Worm (Caenorhabditis elegans) whole organism, L4 larva: ENCODE data around the gene arl-8.

Experiments
- F26F4.8 ChIP-seq: fragments of 200-800 bp; sonication (Bioruptor generic); conservative IDR thresholded peaks from 2 replicates; pipeline ENCODE4 v1.3.6; 2022; ENCODE audit warnings: missing genetic modification characterization, missing compliant biosample characterization
- F49E8.2 ChIP-seq: sonication (generic microtip); optimal IDR thresholded peaks from 2 replicates; lab custom pipeline; 2016; ENCODE audit warnings: missing compliant biosample characterization, mild to moderate bottlenecking, missing genetic modification characterization, borderline replicate concordance
- T26A8.4 ChIP-seq: fragments of 200-800 bp; sonication (Bioruptor generic); IDR thresholded peaks from 2 replicates; pipeline ENCODE4 v1.3.6; 2022; ENCODE audit warnings: missing genetic modification characterization, missing compliant biosample characterization
- Y105C5A.15 ChIP-seq: fragments of 200-800 bp; sonication (Bioruptor generic); IDR thresholded peaks from 2 replicates; pipeline ENCODE4 v1.3.6; 2022; ENCODE audit warnings: missing genetic modification characterization, missing compliant biosample characterization
- Y48G9A.11 ChIP-seq: fragments of 200-800 bp; sonication (Bioruptor generic); IDR thresholded peaks from 2 replicates; pipeline ENCODE4 v1.3.6; 2022; ENCODE audit warnings: missing genetic modification reagents, missing genetic modification characterization, missing compliant biosample characterization
- Y75B8A.6 ChIP-seq: fragments of 200-800 bp; sonication (Bioruptor generic); IDR thresholded peaks from 2 replicates; pipeline ENCODE4 v1.3.6; 2022; ENCODE audit warnings: missing genetic modification reagents, missing genetic modification characterization, missing compliant biosample characterization
- ZK546.5 ChIP-seq, 2 experiments: sonication (generic microtip); optimal IDR thresholded peaks; 2 replicates each; lab custom pipeline; 2017; ENCODE audit warnings: missing biosample characterization in 2 of 2, missing genetic modification characterization in 2 of 2
- arid-1 ChIP-seq: fragments of 200-800 bp; sonication (Bioruptor generic); conservative IDR thresholded peaks from 2 replicates; pipeline ENCODE4 v1.3.6; 2022; ENCODE audit warnings: missing genetic modification reagents, missing genetic modification characterization, missing compliant biosample characterization
- attf-4 ChIP-seq: sonication (generic microtip); optimal IDR thresholded peaks from 3 replicates; lab custom pipeline; 2017; ENCODE audit warnings: missing biosample characterization, missing genetic modification characterization
- ces-1 ChIP-seq: fragments of 150-350 bp; sonication (generic microtip); optimal IDR thresholded peaks from 4 replicates; lab custom pipeline; 2014; ENCODE audit warnings: missing biosample characterization, missing genetic modification reagents, missing genetic modification characterization
- cey-2 ChIP-seq: sonication (generic microtip); optimal IDR thresholded peaks from 3 replicates; lab custom pipeline; 2017; ENCODE audit warnings: missing genetic modification characterization, mild to moderate bottlenecking, missing compliant biosample characterization, antibody characterized with exemption, borderline replicate concordance; ENCODE audit not compliant: insufficient read depth
- ctbp-1 ChIP-seq: fragments of 200-800 bp; sonication (Bioruptor generic); IDR thresholded peaks from 2 replicates; pipeline ENCODE4 v1.3.6; 2022; ENCODE audit warnings: missing genetic modification reagents, missing genetic modification characterization, missing compliant biosample characterization
- daf-19 ChIP-seq: fragments of 200-800 bp; sonication (Bioruptor generic); conservative IDR thresholded peaks from 2 replicates; pipeline ENCODE4 v1.3.6; 2022; ENCODE audit warnings: missing genetic modification characterization, missing compliant biosample characterization
- daf-8 ChIP-seq: fragments of 200-800 bp; sonication (Bioruptor generic); IDR thresholded peaks from 2 replicates; pipeline ENCODE4 v1.3.6; 2022; ENCODE audit warnings: missing genetic modification characterization, missing compliant biosample characterization
- dmd-6 ChIP-seq: fragments of 200-800 bp; sonication (Bioruptor generic); IDR thresholded peaks from 2 replicates; pipeline ENCODE4 v1.3.6; 2022; ENCODE audit warnings: missing genetic modification reagents, missing genetic modification characterization, missing compliant biosample characterization
- egl-27 ChIP-seq: sonication (generic microtip); optimal IDR thresholded peaks from 3 replicates; lab custom pipeline; 2017; ENCODE audit warnings: missing biosample characterization, missing genetic modification reagents, missing genetic modification characterization
- gei-8 ChIP-seq: fragments of 200-800 bp; sonication (Bioruptor generic); optimal IDR thresholded peaks from 2 replicates; lab custom pipeline; 2018; ENCODE audit warnings: mild to moderate bottlenecking, missing genetic modification characterization, missing compliant biosample characterization
- hif-1 ChIP-seq, 2 experiments: sonication (generic microtip); optimal IDR thresholded peaks; 2 replicates each; lab custom pipeline; 2016 to 2017; ENCODE audit warnings: missing compliant biosample characterization in 2 of 2, missing genetic modification characterization in 2 of 2, missing genetic modification reagents in 2 of 2, missing genotype in 2 of 2, mild to moderate bottlenecking in 1 of 2
- hlh-30 ChIP-seq: sonication (generic microtip); optimal IDR thresholded peaks from 2 replicates; lab custom pipeline; 2017; ENCODE audit warnings: antibody characterized with exemption, mild to moderate bottlenecking, missing genetic modification characterization, missing compliant biosample characterization; ENCODE audit not compliant: insufficient read depth
- jun-1 ChIP-seq: fragments of 150-350 bp; optimal IDR thresholded peaks from 2 replicates; lab custom pipeline; 2014; ENCODE audit warnings: missing biosample characterization, missing genetic modification reagents, missing genetic modification characterization
- lim-7 ChIP-seq: fragments of 200-800 bp; sonication (Bioruptor generic); IDR thresholded peaks from 2 replicates; pipeline ENCODE4 v1.3.6; 2022; ENCODE audit warnings: missing genetic modification characterization, missing compliant biosample characterization
- lin-1 ChIP-seq: fragments of 200-800 bp; sonication (Bioruptor generic); IDR thresholded peaks from 2 replicates; pipeline ENCODE4 v1.3.6; 2022; ENCODE audit warnings: missing genetic modification reagents, missing genetic modification characterization, missing compliant biosample characterization
- lin-15B ChIP-seq: fragments of 150-350 bp; sonication (generic microtip); optimal IDR thresholded peaks from 3 replicates; lab custom pipeline; 2014; ENCODE audit warnings: missing biosample characterization, missing genetic modification characterization
- lin-29 ChIP-seq: fragments of 200-800 bp; sonication (Bioruptor generic); IDR thresholded peaks from 2 replicates; pipeline ENCODE4 v1.3.6; 2022; ENCODE audit warnings: missing genetic modification reagents, missing genetic modification characterization, missing compliant biosample characterization
- lir-3 ChIP-seq: sonication (generic microtip); optimal IDR thresholded peaks from 2 replicates; lab custom pipeline; 2016; ENCODE audit warnings: mild to moderate bottlenecking, missing genetic modification characterization, missing compliant biosample characterization
- lsy-2 ChIP-seq, 2 experiments: fragments of 150-350 bp in 1 of 2; sonication (generic microtip) in 1 of 2; optimal IDR thresholded peaks; 2 replicates each; lab custom pipeline; 2014 to 2017; ENCODE audit warnings: missing biosample characterization in 2 of 2, missing genetic modification characterization in 2 of 2
- madf-5 ChIP-seq, 2 experiments: fragments of 200-800 bp; sonication (Bioruptor generic); IDR thresholded peaks; 2 replicates each; pipeline ENCODE4 v1.3.6; 2022; ENCODE audit warnings: missing compliant biosample characterization in 2 of 2, missing genetic modification characterization in 2 of 2
- madf-9 ChIP-seq: fragments of 200-800 bp; sonication (Bioruptor generic); conservative IDR thresholded peaks from 2 replicates; pipeline ENCODE4 v1.3.6; 2022; ENCODE audit warnings: missing genetic modification reagents, missing genetic modification characterization, missing compliant biosample characterization
- mep-1 ChIP-seq: fragments of 150-350 bp; sonication (generic microtip); optimal IDR thresholded peaks from 3 replicates; lab custom pipeline; 2014; ENCODE audit warnings: missing biosample characterization, missing genetic modification characterization
- mxl-3 ChIP-seq: fragments of 200-800 bp; sonication (Bioruptor generic); optimal IDR thresholded peaks from 2 replicates; lab custom pipeline; 2018; ENCODE audit warnings: mild to moderate bottlenecking, missing genetic modification characterization, missing compliant biosample characterization
- nhr-10 ChIP-seq: fragments of 150-350 bp; optimal IDR thresholded peaks from 2 replicates; lab custom pipeline; 2014; ENCODE audit warnings: missing biosample characterization, missing genetic modification characterization
- nhr-102 ChIP-seq: sonication (generic microtip); optimal IDR thresholded peaks from 2 replicates; lab custom pipeline; 2016; ENCODE audit warnings: mild to moderate bottlenecking, missing genetic modification characterization, moderate library complexity, missing compliant biosample characterization
- nhr-111 ChIP-seq: fragments of 200-800 bp; sonication (Bioruptor generic); optimal IDR thresholded peaks from 2 replicates; lab custom pipeline; 2018; ENCODE audit warnings: mild to moderate bottlenecking, missing genetic modification characterization, missing compliant biosample characterization
- nhr-25 ChIP-seq: sonication (generic microtip); optimal IDR thresholded peaks from 2 replicates; lab custom pipeline; 2017; ENCODE audit warnings: missing genetic modification characterization, mild to moderate bottlenecking, missing compliant biosample characterization, antibody characterized with exemption, moderate library complexity, borderline replicate concordance; ENCODE audit not compliant: insufficient read depth
- nhr-28 ChIP-seq: fragments of 150-350 bp; optimal IDR thresholded peaks from 2 replicates; lab custom pipeline; 2014; ENCODE audit warnings: missing biosample characterization, missing genetic modification characterization
- nhr-41 ChIP-seq: fragments of 200-800 bp; sonication (Bioruptor generic); IDR thresholded peaks from 2 replicates; pipeline ENCODE4 v1.3.6; 2022; ENCODE audit warnings: missing genetic modification reagents, missing genetic modification characterization, missing compliant biosample characterization
- nhr-77 ChIP-seq: fragments of 150-350 bp; optimal IDR thresholded peaks from 2 replicates; lab custom pipeline; 2014; ENCODE audit warnings: missing biosample characterization, missing genetic modification characterization
- php-3 ChIP-seq: fragments of 200-800 bp; sonication (Bioruptor generic); IDR thresholded peaks from 2 replicates; pipeline ENCODE4 v1.3.6; 2022; ENCODE audit warnings: missing genetic modification reagents, missing genetic modification characterization, missing compliant biosample characterization
- rbr-2 ChIP-seq: sonication (generic microtip); optimal IDR thresholded peaks from 2 replicates; lab custom pipeline; 2016; ENCODE audit warnings: missing genotype, missing genetic modification characterization, missing compliant biosample characterization
- saeg-2 ChIP-seq: fragments of 200-800 bp; sonication (Bioruptor generic); IDR thresholded peaks from 2 replicates; pipeline ENCODE4 v1.3.6; 2022; ENCODE audit warnings: missing genetic modification reagents, missing genetic modification characterization, missing compliant biosample characterization
- snpc-1.2 ChIP-seq: fragments of 200-800 bp; sonication (Bioruptor generic); IDR thresholded peaks from 2 replicates; pipeline ENCODE4 v1.3.6; 2022; ENCODE audit warnings: missing genetic modification reagents, missing genetic modification characterization, missing compliant biosample characterization
- snpc-4 ChIP-seq: fragments of 150-350 bp; optimal IDR thresholded peaks from 2 replicates; lab custom pipeline; 2014; ENCODE audit warnings: missing biosample characterization, missing genetic modification characterization
- spr-1 ChIP-seq: sonication (generic microtip); optimal IDR thresholded peaks from 2 replicates; lab custom pipeline; 2016; ENCODE audit warnings: mild to moderate bottlenecking, missing genetic modification characterization, missing compliant biosample characterization
- spr-3 ChIP-seq: fragments of 200-800 bp; sonication (Bioruptor generic); optimal IDR thresholded peaks from 2 replicates; lab custom pipeline; 2018; ENCODE audit warnings: mild to moderate bottlenecking, missing genetic modification characterization, missing compliant biosample characterization
- unc-130 ChIP-seq: sonication (generic microtip); optimal IDR thresholded peaks from 2 replicates; lab custom pipeline; 2016; ENCODE audit warnings: missing genetic modification reagents, missing genetic modification characterization, missing compliant biosample characterization
- unc-62 ChIP-seq, 3 experiments: fragments of 150-350 bp in 1 of 3; sonication (generic microtip); optimal IDR thresholded peaks in 2 of 3; peaks in 1 of 3; 1 replicate in 1 of 3; 2 replicates in 2 of 3; lab custom pipeline; 2014 to 2017; ENCODE audit warnings: missing biosample characterization in 3 of 3, missing genetic modification characterization in 3 of 3, missing genetic modification reagents in 3 of 3, missing genotype in 1 of 3
- zip-2 ChIP-seq: fragments of 150-350 bp; optimal IDR thresholded peaks from 2 replicates; lab custom pipeline; 2014; ENCODE audit warnings: missing biosample characterization, missing genetic modification characterization
- ztf-11 ChIP-seq: fragments of 150-350 bp; optimal IDR thresholded peaks from 2 replicates; lab custom pipeline; 2014; ENCODE audit warnings: missing biosample characterization, missing genetic modification characterization
- ztf-7 ChIP-seq: fragments of 150-350 bp; optimal IDR thresholded peaks from 2 replicates; lab custom pipeline; 2014; ENCODE audit warnings: missing biosample characterization, missing genetic modification characterization

arl-8 gene

ce11 chrIV:14793900-14794624 lies 3.9 kb upstream of the arl-8 start (continued):
- TF ChIP-seq nhr-102 (tag; lab: Kevin White, UChicago) (peak; percentile 36), nhr-10 (no peak), Y105C5A.15 (GFP tag; lab: Robert Waterston, UW) (no peak), ztf-11 (tag; lab: Kevin White, UChicago) (no peak), T26A8.4 (GFP tag; lab: Robert Waterston, UW) (0 out of 2 replicates have a peak, but pooled peaks have one; percentile 7), zip-2 (tag; lab: Kevin White, UChicago) (no peak), snpc-1.2 (no peak), F49E8.2 (no peak), saeg-2 (GFP tag; lab: Robert Waterston, UW) (0 out of 2 replicates have a peak, but pooled peaks have one; percentile 5), unc-130 (GFP tag; lab: Kevin White, UChicago) (no peak), attf-4 (tag; lab: Kevin White, UChicago) (no peak), jun-1 (tag; lab: Kevin White, UChicago) (no peak), arid-1 (0 out of 2 replicates have a peak, but pooled peaks have one; percentile 7), ctbp-1 (GFP tag; lab: Robert Waterston, UW) (0 out of 2 replicates have a peak, but pooled peaks have one; percentile 46), madf-5 (GFP tag; IDR thresholded peaks at IDR 0.05; lab: Robert Waterston, UW) (no peak), hif-1 (tag; optimal IDR thresholded peaks at IDR 0.05; lab: Kevin White, UChicago) (peak in 1 of 2 experiments; percentile 7), rbr-2 (tag; lab: Kevin White, UChicago) (peak; percentile 60), mep-1 (tag; lab: Kevin White, UChicago) (peak; percentile 89), lin-1 (GFP tag; lab: Robert Waterston, UW) (no peak), lsy-2 (tag; optimal IDR thresholded peaks at IDR 0.05; lab: Kevin White, UChicago) (peak; percentile 49 to 68), mxl-3 (GFP tag; lab: Kevin White, UChicago) (peak; percentile 93), lin-15B (tag; lab: Kevin White, UChicago) (no peak), dmd-6 (peak; percentile 46), nhr-77 (peak; percentile 69), lim-7 (GFP tag; lab: Robert Waterston, UW) (no peak), ZK546.5 (tag; optimal IDR thresholded peaks at IDR 0.05; lab: Kevin White, UChicago) (no peak), lin-29 (GFP tag; lab: Robert Waterston, UW) (no peak), nhr-25 (tag; lab: Kevin White, UChicago) (peak; percentile 82), nhr-28 (tag; lab: Kevin White, UChicago) (peak; percentile 53), ces-1 (GFP tag; lab: Kevin White, UChicago) (no peak), cey-2 (tag; lab: Kevin White, UChicago) (no peak), php-3 (GFP tag; lab: Robert Waterston, UW) (no peak), spr-1 (tag; lab: Kevin White, UChicago) (no peak), nhr-111 (GFP tag; lab: Kevin White, UChicago) (no peak), egl-27 (tag; lab: Kevin White, UChicago) (no peak), madf-9 (GFP tag; lab: Robert Waterston, UW) (no peak), unc-62 (GFP tag; optimal IDR thresholded peaks at IDR 0.05 in 1 of 2; lab: Kevin White, UChicago) (peak in 1 of 2 experiments; percentile 69), unc-62 (tag; optimal IDR thresholded peaks at IDR 0.05; lab: Kevin White, UChicago) (no peak), F26F4.8 (GFP tag; lab: Robert Waterston, UW) (no peak), hlh-30 (tag; lab: Kevin White, UChicago) (peak; percentile 94), gei-8 (no peak), ztf-7 (tag; lab: Kevin White, UChicago) (no peak), snpc-4 (tag; lab: Kevin White, UChicago) (no peak), spr-3 (no peak), lir-3 (tag; lab: Kevin White, UChicago) (no peak), Y48G9A.11 (GFP tag; lab: Robert Waterston, UW) (no peak), daf-8 (GFP tag; lab: Robert Waterston, UW) (no peak), daf-19 (GFP tag; lab: Robert Waterston, UW) (no peak), Y75B8A.6 (GFP tag; lab: Robert Waterston, UW) (no peak), nhr-41 (GFP tag; lab: Robert Waterston, UW) (no peak)
